Fruit fly (Drosophila melanogaster): ENCODE measurements around the gene qin.
A peak's percentile ranks its signal among the peaks of the same experiment; 100 is the strongest.

The qin gene

DNA sequence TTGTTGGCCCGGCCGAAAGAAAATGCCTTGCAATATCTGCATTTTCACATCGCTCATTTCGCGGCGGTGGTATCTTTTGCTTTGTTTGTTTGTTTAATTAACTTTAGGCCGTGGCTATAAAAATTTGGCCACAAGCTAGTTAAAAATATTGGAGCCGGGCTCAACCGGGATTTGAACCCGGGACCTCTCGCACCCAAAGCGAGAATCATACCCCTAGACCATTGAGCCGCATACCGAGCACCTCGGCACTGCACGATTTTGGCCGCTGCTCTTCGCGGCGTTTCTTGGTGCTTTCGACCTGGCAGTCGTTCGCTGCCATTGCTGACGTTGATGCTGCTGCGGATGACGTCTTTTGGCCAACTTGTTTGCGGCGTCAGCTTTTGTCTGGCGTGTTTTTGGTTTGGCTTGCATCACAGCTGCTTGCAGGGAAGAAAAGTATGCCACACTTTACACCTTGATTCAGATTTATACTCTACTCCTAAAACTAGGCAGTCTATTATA, 37.5 kb downstream of the qin start (continued):
- TF ChIP-seq CG15696 (tag; optimal IDR thresholded peaks at IDR 0.05) (no peak), CG14860 (GFP tag; IDR thresholded peaks at IDR 0.05; ENCODE audit: partially characterized antibody) (peak; percentile 70), lov (optimal IDR thresholded peaks at IDR 0.05) (no peak), lov (GFP tag; IDR thresholded peaks at IDR 0.05) (no peak), pan (optimal IDR thresholded peaks at IDR 0.05) (no peak), pan (GFP tag; optimal IDR thresholded peaks at IDR 0.05 in 1 of 2, IDR thresholded peaks at IDR 0.05 in 1 of 2) (no peak), BEAF-32 (GFP tag; optimal IDR thresholded peaks at IDR 0.05) (no peak), CG17568 (GFP tag; optimal IDR thresholded peaks at IDR 0.05) (no peak), CG7928 (GFP tag; optimal IDR thresholded peaks at IDR 0.05) (no peak), H15 (GFP tag; IDR thresholded peaks at IDR 0.05) (no peak), mld (GFP tag; IDR thresholded peaks at IDR 0.05; ENCODE audit: partially characterized antibody) (peak; percentile 60; the same call in 1 of the 3 replicates), onecut (GFP tag; IDR thresholded peaks at IDR 0.05) (no peak), CG1529 (GFP tag; optimal IDR thresholded peaks at IDR 0.05) (no peak), Dek (tag; optimal IDR thresholded peaks at IDR 0.05) (no peak), NK7.1 (GFP tag; optimal IDR thresholded peaks at IDR 0.05) (no peak), btn (GFP tag; optimal IDR thresholded peaks at IDR 0.05) (no peak), repo (GFP tag; optimal IDR thresholded peaks at IDR 0.05) (no peak), Ets65A (GFP tag) (no peak), pfk (GFP tag; optimal IDR thresholded peaks at IDR 0.05) (no peak), tup (GFP tag; optimal IDR thresholded peaks at IDR 0.05) (no peak), salm (tag; optimal IDR thresholded peaks at IDR 0.05) (no peak), Side (GFP tag; optimal IDR thresholded peaks at IDR 0.05) (no peak), E2f1 (GFP tag; IDR thresholded peaks at IDR 0.05) (no peak), Hmr (GFP tag; optimal IDR thresholded peaks at IDR 0.05) (no peak), ttk (GFP tag; IDR thresholded peaks at IDR 0.05) (no peak), inv (GFP tag; IDR thresholded peaks at IDR 0.05; ENCODE audit: partially characterized antibody) (peak; percentile 17; the same call in 1 of the 2 replicates), h (optimal IDR thresholded peaks at IDR 0.05) (no peak), kah (GFP tag; optimal IDR thresholded peaks at IDR 0.05) (no peak), CG16779 (GFP tag; IDR thresholded peaks at IDR 0.05) (no peak), danr (GFP tag; IDR thresholded peaks at IDR 0.05) (no peak), Hr78 (GFP tag; optimal IDR thresholded peaks at IDR 0.05) (peak in 1 of 2 experiments; percentile 62), CG14441 (GFP tag; IDR thresholded peaks at IDR 0.05) (no peak), bsh (GFP tag; optimal IDR thresholded peaks at IDR 0.05) (no peak), abd-A (tag; optimal IDR thresholded peaks at IDR 0.05) (no peak), CG1832 (GFP tag; optimal IDR thresholded peaks at IDR 0.05) (no peak), CG7987 (GFP tag; optimal IDR thresholded peaks at IDR 0.05) (no peak), CG9932 (GFP tag; IDR thresholded peaks at IDR 0.05) (no peak), HmgD (GFP tag; optimal IDR thresholded peaks at IDR 0.05) (no peak), CG7556 (GFP tag; optimal IDR thresholded peaks at IDR 0.05) (no peak), ato (GFP tag; IDR thresholded peaks at IDR 0.05; ENCODE audit: partially characterized antibody) (peak; percentile 74), cato (GFP tag; optimal IDR thresholded peaks at IDR 0.05; ENCODE audit: borderline replicate concordance) (no peak), kni (GFP tag; optimal IDR thresholded peaks at IDR 0.05) (no peak), tin (GFP tag; optimal IDR thresholded peaks at IDR 0.05) (no peak), Xrp1 (GFP tag; IDR thresholded peaks at IDR 0.05) (0 out of 2 replicates have a peak, but pooled peaks have one; percentile 25), CG18262 (tag; optimal IDR thresholded peaks at IDR 0.05) (no peak), CG13624 (GFP tag; optimal IDR thresholded peaks at IDR 0.05) (no peak), CG13296 (GFP tag; optimal IDR thresholded peaks at IDR 0.05) (no peak), Lim3 (GFP tag; IDR thresholded peaks at IDR 0.05) (no peak), Scr (GFP tag; IDR thresholded peaks at IDR 0.05; ENCODE audit: partially characterized antibody) (peak; percentile 57; the same call in 1 of the 2 replicates), stwl (tag; optimal IDR thresholded peaks at IDR 0.05) (no peak), Opbp (GFP tag; IDR thresholded peaks at IDR 0.05; ENCODE audit: partially characterized antibody) (peak; percentile 66; the same call in 2 of the 3 replicates)

All from whole organism, embryonic.